Worm (Caenorhabditis elegans) whole organism, young adult: ENCODE data around the gene fbxb-115.

Experiments used
- B0035.1 ChIP-seq: sonication (generic microtip); optimal IDR thresholded peaks from 2 replicates; lab custom pipeline; 2016; ENCODE audit warnings: missing genetic modification characterization, mild to moderate bottlenecking, missing compliant biosample characterization, missing genotype, missing genetic modification reagents
- C06A6.2 ChIP-seq: fragments of 200-800 bp; sonication (Bioruptor generic); conservative IDR thresholded peaks from 2 replicates; pipeline ENCODE4 v1.3.6; 2022; ENCODE audit warnings: missing genetic modification characterization, missing compliant biosample characterization
- C17E4.6 ChIP-seq: fragments of 200-800 bp; sonication (Bioruptor generic); IDR thresholded peaks from 2 replicates; pipeline ENCODE4 v1.3.6; 2022; ENCODE audit warnings: missing genetic modification reagents, missing genetic modification characterization, missing compliant biosample characterization
- D2030.7 ChIP-seq: fragments of 200-800 bp; sonication (Bioruptor generic); IDR thresholded peaks from 2 replicates; pipeline ENCODE4 v1.3.6; 2022; ENCODE audit warnings: missing genetic modification reagents, missing genetic modification characterization, missing compliant biosample characterization
- F10E7.11 ChIP-seq: sonication (generic microtip); optimal IDR thresholded peaks from 2 replicates; lab custom pipeline; 2017; ENCODE audit warnings: mild to moderate bottlenecking, missing genetic modification characterization, moderate library complexity, missing compliant biosample characterization
- F22D6.2 ChIP-seq: sonication (generic microtip); optimal IDR thresholded peaks from 2 replicates; lab custom pipeline; 2016; ENCODE audit warnings: mild to moderate bottlenecking, missing genetic modification characterization, missing compliant biosample characterization
- F52B5.7 ChIP-seq: sonication (generic microtip); optimal IDR thresholded peaks from 2 replicates; lab custom pipeline; 2016; ENCODE audit warnings: mild to moderate bottlenecking, missing genetic modification characterization, missing compliant biosample characterization
- F55B11.4 ChIP-seq: sonication (generic microtip); optimal IDR thresholded peaks from 2 replicates; lab custom pipeline; 2016; ENCODE audit warnings: missing compliant biosample characterization, missing genetic modification characterization, borderline replicate concordance; ENCODE audit not compliant: insufficient read depth
- F57A8.1 ChIP-seq: fragments of 200-800 bp; sonication (Bioruptor generic); optimal IDR thresholded peaks from 2 replicates; lab custom pipeline; 2018; ENCODE audit warnings: mild to moderate bottlenecking, missing genetic modification characterization, moderate library complexity, missing compliant biosample characterization
- Y67H2A.10 ChIP-seq: fragments of 200-800 bp; sonication (Bioruptor generic); conservative IDR thresholded peaks from 2 replicates; pipeline ENCODE4 v1.3.6; 2022; ENCODE audit warnings: missing genetic modification reagents, missing genetic modification characterization, missing compliant biosample characterization
- Y95B8A.8 ChIP-seq: fragments of 200-800 bp; sonication (Bioruptor generic); IDR thresholded peaks from 2 replicates; pipeline ENCODE4 v1.3.6; 2022; ENCODE audit warnings: missing genetic modification reagents, missing genetic modification characterization, missing compliant biosample characterization
- ZK185.1 ChIP-seq: sonication (generic microtip); optimal IDR thresholded peaks from 2 replicates; lab custom pipeline; 2016; ENCODE audit warnings: mild to moderate bottlenecking, missing genetic modification characterization, missing compliant biosample characterization; ENCODE audit not compliant: poor library complexity, severe bottlenecking
- akir-1 ChIP-seq: fragments of 200-800 bp; sonication (Bioruptor generic); optimal IDR thresholded peaks from 2 replicates; lab custom pipeline; 2018; ENCODE audit warnings: mild to moderate bottlenecking, missing genetic modification characterization, moderate library complexity, missing compliant biosample characterization
- ama-1 ChIP-seq, 3 experiments: fragments of 150-350 bp in 1 of 3; sonication (generic microtip) in 2 of 3; optimal IDR thresholded peaks; 2 replicates each; lab custom pipeline; 2014 to 2018; ENCODE audit warnings: missing biosample characterization in 2 of 3, missing genetic modification characterization in 2 of 3, missing genetic modification reagents in 2 of 3
- aptf-2 ChIP-seq: fragments of 200-800 bp; sonication (Bioruptor generic); conservative IDR thresholded peaks from 2 replicates; pipeline ENCODE4 v1.3.6; 2022; ENCODE audit warnings: missing genetic modification reagents, missing genetic modification characterization, missing compliant biosample characterization
- athp-1 ChIP-seq: sonication (generic microtip); optimal IDR thresholded peaks from 2 replicates; lab custom pipeline; 2017; ENCODE audit warnings: mild to moderate bottlenecking, missing genetic modification characterization, missing compliant biosample characterization
- attf-3 ChIP-seq: fragments of 200-800 bp; sonication (Bioruptor generic); conservative IDR thresholded peaks from 2 replicates; pipeline ENCODE4 v1.3.6; 2022; ENCODE audit warnings: missing genetic modification reagents, missing genetic modification characterization, missing compliant biosample characterization
- bed-2 ChIP-seq: fragments of 200-800 bp; sonication (Bioruptor generic); IDR thresholded peaks from 2 replicates; pipeline ENCODE4 v1.3.6; 2022; ENCODE audit warnings: missing genetic modification reagents, missing genetic modification characterization, missing compliant biosample characterization
- cebp-1 ChIP-seq, 2 experiments: fragments of 200-800 bp in 1 of 2; sonication (Bioruptor generic) in 1 of 2; sonication (generic microtip) in 1 of 2; IDR thresholded peaks in 1 of 2; optimal IDR thresholded peaks in 1 of 2; 2 replicates each; pipeline versions ENCODE4 v1.3.6 to Lab custom; 2017 to 2022; ENCODE audit warnings: missing compliant biosample characterization in 2 of 2, missing genetic modification characterization in 2 of 2, mild to moderate bottlenecking in 1 of 2, missing genetic modification reagents in 1 of 2, moderate library complexity in 1 of 2
- cebp-2 ChIP-seq: fragments of 200-800 bp; sonication (Bioruptor generic); IDR thresholded peaks from 2 replicates; pipeline ENCODE4 v1.3.6; 2022; ENCODE audit warnings: missing genetic modification characterization, missing compliant biosample characterization
- ceh-40 ChIP-seq: fragments of 200-800 bp; sonication (Bioruptor generic); IDR thresholded peaks from 2 replicates; pipeline ENCODE4 v1.3.6; 2022; ENCODE audit warnings: missing genetic modification characterization, missing compliant biosample characterization
- ceh-79 ChIP-seq: sonication (generic microtip); optimal IDR thresholded peaks from 2 replicates; lab custom pipeline; 2017; ENCODE audit warnings: mild to moderate bottlenecking, missing genetic modification characterization, missing compliant biosample characterization
- ceh-91 ChIP-seq: fragments of 200-800 bp; sonication (Bioruptor generic); IDR thresholded peaks from 2 replicates; pipeline ENCODE4 v1.3.6; 2022; ENCODE audit warnings: missing genetic modification reagents, missing genetic modification characterization, missing compliant biosample characterization
- egl-18 ChIP-seq: fragments of 200-800 bp; sonication (Bioruptor generic); IDR thresholded peaks from 2 replicates; pipeline ENCODE4 v1.3.6; 2022; ENCODE audit warnings: missing genetic modification reagents, missing genetic modification characterization, missing compliant biosample characterization
- egrh-3 ChIP-seq: fragments of 200-800 bp; sonication (Bioruptor generic); IDR thresholded peaks from 2 replicates; pipeline ENCODE4 v1.3.6; 2022; ENCODE audit warnings: missing genetic modification reagents, missing genetic modification characterization, missing compliant biosample characterization
- gei-17 ChIP-seq: fragments of 200-800 bp; sonication (Bioruptor generic); optimal IDR thresholded peaks from 2 replicates; lab custom pipeline; 2018; ENCODE audit warnings: mild to moderate bottlenecking, missing genetic modification characterization, missing compliant biosample characterization
- let-526 ChIP-seq: fragments of 200-800 bp; sonication (Bioruptor generic); IDR thresholded peaks from 2 replicates; pipeline ENCODE4 v1.3.6; 2022; ENCODE audit warnings: missing genetic modification reagents, missing genetic modification characterization, missing compliant biosample characterization
- lsl-1 ChIP-seq: fragments of 200-800 bp; sonication (Bioruptor generic); optimal IDR thresholded peaks from 2 replicates; lab custom pipeline; 2018; ENCODE audit warnings: mild to moderate bottlenecking, missing genetic modification characterization, moderate library complexity, missing compliant biosample characterization
- nfya-1 ChIP-seq: sonication (generic microtip); optimal IDR thresholded peaks from 2 replicates; lab custom pipeline; 2017; ENCODE audit warnings: antibody characterized with exemption, missing compliant biosample characterization, missing genetic modification characterization, borderline replicate concordance; ENCODE audit not compliant: insufficient read depth
- nhr-179 ChIP-seq: sonication (generic microtip); optimal IDR thresholded peaks from 2 replicates; lab custom pipeline; 2016; ENCODE audit warnings: mild to moderate bottlenecking, missing genetic modification characterization, missing compliant biosample characterization
- nhr-80 ChIP-seq: sonication (generic microtip); optimal IDR thresholded peaks from 2 replicates; lab custom pipeline; 2016; ENCODE audit warnings: missing genetic modification characterization, missing compliant biosample characterization
- repo-1 ChIP-seq: sonication (generic microtip); optimal IDR thresholded peaks from 2 replicates; lab custom pipeline; 2017; ENCODE audit warnings: mild to moderate bottlenecking, missing genetic modification characterization, missing compliant biosample characterization
- rpc-1 ChIP-seq, 2 experiments: fragments of 150-350 bp in 1 of 2; sonication (generic microtip) in 1 of 2; optimal IDR thresholded peaks; 2 replicates each; lab custom pipeline; 2014 to 2018; ENCODE audit warnings: missing biosample characterization in 1 of 2, missing genetic modification characterization in 1 of 2, missing genetic modification reagents in 1 of 2, missing genotype in 1 of 2
- snpc-1.1 ChIP-seq: sonication (generic microtip); optimal IDR thresholded peaks from 2 replicates; lab custom pipeline; 2017; ENCODE audit warnings: missing genetic modification characterization, mild to moderate bottlenecking, missing compliant biosample characterization, antibody characterized with exemption, moderate library complexity, missing genotype, missing genetic modification reagents; ENCODE audit not compliant: insufficient read depth
- snpc-1.3 ChIP-seq: sonication (generic microtip); optimal IDR thresholded peaks from 2 replicates; lab custom pipeline; 2017; ENCODE audit warnings: missing genetic modification characterization, mild to moderate bottlenecking, missing compliant biosample characterization, antibody characterized with exemption, moderate library complexity, missing genotype, missing genetic modification reagents; ENCODE audit not compliant: insufficient read depth
- tbp1 ChIP-seq: fragments of 200-800 bp; sonication (Bioruptor generic); optimal IDR thresholded peaks from 2 replicates; lab custom pipeline; 2018; ENCODE audit warnings: mild to moderate bottlenecking, missing genetic modification characterization, missing compliant biosample characterization
- xnd-1 ChIP-seq: sonication (generic microtip); optimal IDR thresholded peaks from 2 replicates; lab custom pipeline; 2016; ENCODE audit warnings: missing genotype, missing genetic modification reagents, missing genetic modification characterization, missing compliant biosample characterization
- ztf-3 ChIP-seq: fragments of 200-800 bp; sonication (Bioruptor generic); optimal IDR thresholded peaks from 2 replicates; lab custom pipeline; 2018; ENCODE audit warnings: mild to moderate bottlenecking, missing genetic modification characterization, missing compliant biosample characterization

The fbxb-115 gene

ce11 chrV:19237204-19237603 lies 2.8 kb downstream of the fbxb-115 start, which contains the start of gene fbxb-2:
fbxb-2 (minus strand) TSS chrV:19237304.
- TF ChIP-seq let-526 (GFP tag; lab: Robert Waterston, UW) (no peak), egrh-3 (GFP tag; lab: Robert Waterston, UW) (no peak), attf-3 (GFP tag; lab: Robert Waterston, UW) (no peak), nhr-80 (no peak), snpc-1.1 (tag; lab: Kevin White, UChicago) (no peak), tbp1 (GFP tag; lab: Kevin White, UChicago) (no peak), nfya-1 (tag; lab: Kevin White, UChicago) (no peak), egl-18 (no peak), ceh-79 (tag; lab: Kevin White, UChicago) (no peak), cebp-1 (GFP tag; IDR thresholded peaks at IDR 0.05; lab: Robert Waterston, UW) (no peak), cebp-1 (tag; optimal IDR thresholded peaks at IDR 0.05; lab: Kevin White, UChicago) (no peak), Y67H2A.10 (no peak), F10E7.11 (tag; lab: Kevin White, UChicago) (no peak), F22D6.2 (tag; lab: Kevin White, UChicago) (no peak)
- TF ChIP-seq, all 124 proteins: peak for 0

DNA sequence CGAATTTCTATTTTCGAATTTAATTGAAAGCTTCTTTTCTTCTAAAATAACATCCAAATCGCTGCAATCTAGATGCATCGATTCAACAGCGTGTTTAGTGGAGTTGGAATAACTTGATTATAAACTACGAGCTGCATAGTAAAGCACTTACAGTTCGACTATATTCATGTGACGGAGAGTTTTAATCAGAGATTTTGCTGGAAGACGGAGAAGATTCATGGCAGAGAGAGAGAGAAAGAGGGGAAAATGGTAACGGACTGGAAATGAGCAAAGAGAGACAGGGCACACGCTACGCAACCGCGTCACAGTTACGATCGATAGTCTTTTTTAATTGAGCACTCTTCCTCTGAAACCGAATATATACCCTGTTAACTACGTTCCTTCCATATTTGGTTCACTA lies 6.6 kb downstream of the fbxb-115 start, which contains the start of gene fbxb-116:
TSS of gene fbxb-116 (plus strand) at position 301 of the 400 bp plus-strand sequence.
- no peak for TF ChIP-seq egrh-3 (GFP tag; lab: Robert Waterston, UW)
- TF ChIP-seq akir-1: no peak
- no peak for TF ChIP-seq ama-1 (optimal IDR thresholded peaks at IDR 0.05; lab: Kevin White, UChicago)
- no peak for TF ChIP-seq ama-1 (GFP tag; optimal IDR thresholded peaks at IDR 0.05; lab: Kevin White, UChicago)
- TF ChIP-seq athp-1: no peak
- no peak for TF ChIP-seq ztf-3 (GFP tag; lab: Kevin White, UChicago)
- no peak for TF ChIP-seq ceh-79 (tag; lab: Kevin White, UChicago)
- TF ChIP-seq gei-17 (GFP tag; lab: Kevin White, UChicago): no peak
- no peak for TF ChIP-seq D2030.7 (GFP tag; lab: Robert Waterston, UW)
- no peak for TF ChIP-seq ceh-91 (GFP tag; lab: Robert Waterston, UW)
- TF ChIP-seq repo-1: no peak
- no peak for TF ChIP-seq ZK185.1 (tag; lab: Kevin White, UChicago)
- TF ChIP-seq ceh-40 (GFP tag; lab: Robert Waterston, UW): no peak
- TF ChIP-seq tbp1 (GFP tag; lab: Kevin White, UChicago): no peak
- no peak for TF ChIP-seq snpc-1.1 (tag; lab: Kevin White, UChicago)
- no peak for TF ChIP-seq bed-2 (GFP tag; lab: Robert Waterston, UW)
- TF ChIP-seq F57A8.1 (GFP tag; lab: Kevin White, UChicago): no peak
- no peak for TF ChIP-seq nfya-1 (tag; lab: Kevin White, UChicago)

DNA sequence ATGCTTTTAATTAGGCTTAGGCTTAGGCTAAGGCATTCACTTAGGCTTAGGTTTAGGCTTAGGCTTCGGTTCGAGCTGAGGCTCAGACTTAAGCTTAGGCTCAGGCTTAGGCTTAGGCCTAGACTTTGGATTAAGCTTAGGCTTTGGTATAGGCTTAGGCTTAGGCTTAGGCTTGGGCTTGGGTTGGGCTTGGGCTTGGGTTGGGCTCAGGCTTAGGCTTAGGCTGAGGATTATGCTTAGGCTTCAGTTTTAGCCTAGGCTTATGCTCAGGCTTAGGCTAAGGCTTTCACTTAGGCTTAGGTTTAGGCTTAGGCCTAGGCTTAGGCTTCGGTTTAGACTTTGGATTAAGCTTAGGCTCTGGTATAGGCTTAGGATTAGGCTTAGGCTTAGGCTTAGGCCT lies 8.9 kb downstream of the fbxb-115 start:
- TF ChIP-seq lsl-1 (GFP tag; lab: Kevin White, UChicago) (no peak), athp-1 (no peak), rpc-1 (optimal IDR thresholded peaks at IDR 0.05; lab: Kevin White, UChicago) (no peak), rpc-1 (tag; optimal IDR thresholded peaks at IDR 0.05; lab: Kevin White, UChicago) (no peak), F52B5.7 (no peak), C06A6.2 (GFP tag; lab: Robert Waterston, UW) (no peak), cebp-2 (GFP tag; lab: Robert Waterston, UW) (no peak), Y95B8A.8 (GFP tag; lab: Robert Waterston, UW) (no peak), B0035.1 (no peak), xnd-1 (no peak), nhr-179 (tag; lab: Kevin White, UChicago) (no peak), aptf-2 (GFP tag; lab: Robert Waterston, UW) (no peak), D2030.7 (GFP tag; lab: Robert Waterston, UW) (no peak), F55B11.4 (tag; lab: Kevin White, UChicago) (no peak), snpc-1.3 (tag; lab: Kevin White, UChicago) (no peak), C17E4.6 (GFP tag; lab: Robert Waterston, UW) (no peak)
